Fruit fly (Drosophila melanogaster) whole organism, pupa: Measurements from ENCODE around the gene Sytbeta.

Experiments used
- CG10348 ChIP-seq: fragments of 200-800 bp; sonication (Bioruptor generic); IDR thresholded peaks from 2 replicates; pipeline ENCODE4 v1.3.6; 2022; ENCODE audit warnings: missing biosample characterization, missing genetic modification characterization
- CG12605 ChIP-seq: fragments of 200-800 bp; sonication (Bioruptor generic); IDR thresholded peaks from 2 replicates; pipeline ENCODE4 v1.3.6; 2022; ENCODE audit warnings: missing biosample characterization, missing genetic modification characterization
- CG13204 ChIP-seq: fragments of 200-800 bp; sonication (Bioruptor generic); optimal IDR thresholded peaks from 2 replicates; lab custom pipeline; 2018; ENCODE audit warnings: missing biosample characterization, mild to moderate bottlenecking, missing genetic modification characterization, moderate library complexity
- CG14655 ChIP-seq: fragments of 200-800 bp; sonication (Bioruptor generic); optimal IDR thresholded peaks from 3 replicates; lab custom pipeline; 2017; ENCODE audit warnings: mild to moderate bottlenecking, missing biosample characterization, missing genetic modification reagents, missing genetic modification characterization
- CG15710 ChIP-seq: fragments of 200-800 bp; sonication (Bioruptor generic); optimal IDR thresholded peaks from 2 replicates; lab custom pipeline; 2018; ENCODE audit warnings: missing biosample characterization, mild to moderate bottlenecking, missing genetic modification characterization, moderate library complexity
- CG17806 ChIP-seq: fragments of 200-800 bp; sonication (Bioruptor generic); optimal IDR thresholded peaks from 2 replicates; lab custom pipeline; 2018; ENCODE audit warnings: missing biosample characterization, mild to moderate bottlenecking, missing genetic modification characterization, moderate library complexity
- CG32121 ChIP-seq: fragments of 200-800 bp; sonication (Bioruptor generic); IDR thresholded peaks from 2 replicates; pipeline ENCODE4 v1.3.6; 2022; ENCODE audit warnings: missing biosample characterization, missing genetic modification characterization
- CG34367 ChIP-seq: fragments of 200-800 bp; sonication (Bioruptor generic); optimal IDR thresholded peaks from 2 replicates; lab custom pipeline; 2018; ENCODE audit warnings: missing biosample characterization, mild to moderate bottlenecking, missing genetic modification characterization
- CG4496 ChIP-seq: fragments of 200-800 bp; sonication (Bioruptor generic); IDR thresholded peaks from 3 replicates; pipeline ENCODE4 v1.3.6; 2022; ENCODE audit warnings: missing biosample characterization, missing genetic modification characterization
- CG8159 ChIP-seq: fragments of 200-800 bp; sonication (Bioruptor generic); optimal IDR thresholded peaks from 3 replicates; lab custom pipeline; 2018; ENCODE audit warnings: missing biosample characterization, mild to moderate bottlenecking, missing genetic modification characterization, moderate library complexity
- CG8301 ChIP-seq: fragments of 200-800 bp; sonication (Bioruptor generic); optimal IDR thresholded peaks from 2 replicates; lab custom pipeline; 2018; ENCODE audit warnings: missing biosample characterization, mild to moderate bottlenecking, missing genetic modification characterization
- CG9948 ChIP-seq: fragments of 200-800 bp; sonication (Bioruptor generic); optimal IDR thresholded peaks from 2 replicates; lab custom pipeline; 2018; ENCODE audit warnings: missing biosample characterization, mild to moderate bottlenecking, missing genetic modification characterization, moderate library complexity
- D1 ChIP-seq: fragments of 200-800 bp; sonication (Bioruptor generic); optimal IDR thresholded peaks from 2 replicates; lab custom pipeline; 2018; ENCODE audit warnings: missing biosample characterization, mild to moderate bottlenecking, missing genetic modification characterization, moderate library complexity
- EcR ChIP-seq: fragments of 200-800 bp; sonication (Bioruptor generic); optimal IDR thresholded peaks from 3 replicates; lab custom pipeline; 2019; ENCODE audit warnings: missing biosample characterization, missing genetic modification characterization, mild to moderate bottlenecking, moderate library complexity, missing genetic modification reagents
- Ets98B ChIP-seq: fragments of 200-800 bp; sonication (Bioruptor generic); IDR thresholded peaks from 2 replicates; pipeline ENCODE4 v1.3.6; 2022; ENCODE audit warnings: missing biosample characterization, missing genetic modification characterization
- Pif1A ChIP-seq: fragments of 200-800 bp; sonication (Bioruptor generic); optimal IDR thresholded peaks from 3 replicates; lab custom pipeline; 2016; ENCODE audit warnings: missing biosample characterization, missing genetic modification characterization
- Pif1B ChIP-seq: fragments of 200-800 bp; sonication (Bioruptor generic); optimal IDR thresholded peaks from 3 replicates; lab custom pipeline; 2016; ENCODE audit warnings: missing biosample characterization, missing genetic modification characterization
- Snoo ChIP-seq: fragments of 200-800 bp; sonication (Bioruptor generic); optimal IDR thresholded peaks from 3 replicates; lab custom pipeline; 2017; ENCODE audit warnings: missing biosample characterization, mild to moderate bottlenecking, missing genetic modification characterization, inconsistent platforms
- fd96Ca ChIP-seq: fragments of 200-800 bp; sonication (Bioruptor generic); IDR thresholded peaks from 3 replicates; pipeline ENCODE4 v1.3.6; 2022; ENCODE audit warnings: missing biosample characterization, missing genetic modification characterization
- gl ChIP-seq: fragments of 200-800 bp; sonication (Bioruptor generic); optimal IDR thresholded peaks from 2 replicates; lab custom pipeline; 2018; ENCODE audit warnings: missing biosample characterization, mild to moderate bottlenecking, missing genetic modification characterization
- rn ChIP-seq: fragments of 200-800 bp; sonication (Bioruptor generic); IDR thresholded peaks from 2 replicates; pipeline ENCODE4 v1.3.6; 2022; ENCODE audit warnings: missing biosample characterization, missing genetic modification characterization

Gene Sytbeta

dm6 chr3L:15005774-15006173 lies 59.0 kb downstream of the Sytbeta start:
- peak; percentile 71 for TF ChIP-seq CG8159 (tag; lab: Kevin White, UChicago)
- peak; percentile 70 for TF ChIP-seq CG14655 (GFP tag; lab: Kevin White, UChicago)
- peak; percentile 46 for TF ChIP-seq Pif1B (GFP tag; lab: Kevin White, UChicago)
- TF ChIP-seq CG9948 (tag; lab: Kevin White, UChicago), result peak; percentile 68
- TF ChIP-seq gl (tag; lab: Kevin White, UChicago), result no peak
- TF ChIP-seq CG15710 (tag; lab: Kevin White, UChicago), result peak; percentile 65
- TF ChIP-seq CG13204, result no peak
- TF ChIP-seq CG10348 (GFP tag; lab: Robert Waterston, UW), result no peak
- peak; percentile 57 for TF ChIP-seq CG8301 (tag; lab: Kevin White, UChicago)
- TF ChIP-seq CG4496 (GFP tag; lab: Robert Waterston, UW), result no peak
- TF ChIP-seq CG17806, result peak; percentile 59
- TF ChIP-seq CG12605 (GFP tag; lab: Robert Waterston, UW), result no peak
- no peak for TF ChIP-seq Ets98B (GFP tag; lab: Robert Waterston, UW)
- no peak for TF ChIP-seq Snoo (tag; lab: Kevin White, UChicago)
- TF ChIP-seq Pif1A (GFP tag; lab: Kevin White, UChicago), result peak; percentile 49
- TF ChIP-seq CG34367, result peak; percentile 47
- no peak for TF ChIP-seq EcR (GFP tag; lab: Kevin White, UChicago)
- no peak for TF ChIP-seq CG32121 (GFP tag; lab: Robert Waterston, UW)
- no peak for TF ChIP-seq rn (GFP tag; lab: Robert Waterston, UW)
- peak; percentile 0 for TF ChIP-seq D1 (tag; lab: Kevin White, UChicago)
- no peak for TF ChIP-seq fd96Ca (GFP tag; lab: Robert Waterston, UW)

- peak; percentile 79 for TF ChIP-seq CG12605 (GFP tag; lab: Robert Waterston, UW)
- TF ChIP-seq CG13204, result no peak
- no peak for TF ChIP-seq CG14655 (GFP tag; lab: Kevin White, UChicago)
- no peak for TF ChIP-seq gl (tag; lab: Kevin White, UChicago)
- TF ChIP-seq EcR (GFP tag; lab: Kevin White, UChicago), result no peak
- peak; percentile 62; the same call in 2 of the 3 replicates for TF ChIP-seq fd96Ca (GFP tag; lab: Robert Waterston, UW)
- TF ChIP-seq Ets98B (GFP tag; lab: Robert Waterston, UW), result peak; percentile 79
- 0 out of 2 replicates have a peak, but pooled peaks have one; percentile 40 for TF ChIP-seq rn (GFP tag; lab: Robert Waterston, UW)
- TF ChIP-seq CG17806, result peak; percentile 58
- TF ChIP-seq D1 (tag; lab: Kevin White, UChicago), result no peak
- TF ChIP-seq CG8301 (tag; lab: Kevin White, UChicago), result peak; percentile 54
- TF ChIP-seq CG34367, result peak; percentile 45
- TF ChIP-seq CG4496 (GFP tag; lab: Robert Waterston, UW), result peak; percentile 77; the same call in 2 of the 3 replicates
- TF ChIP-seq CG32121 (GFP tag; lab: Robert Waterston, UW), result peak; percentile 69
- TF ChIP-seq CG9948 (tag; lab: Kevin White, UChicago), result peak; percentile 61
- no peak for TF ChIP-seq Pif1B (GFP tag; lab: Kevin White, UChicago)
- peak; percentile 61 for TF ChIP-seq CG8159 (tag; lab: Kevin White, UChicago)
- no peak for TF ChIP-seq Snoo (tag; lab: Kevin White, UChicago)
- peak; percentile 41 for TF ChIP-seq Pif1A (GFP tag; lab: Kevin White, UChicago)
- TF ChIP-seq CG15710 (tag; lab: Kevin White, UChicago), result peak; percentile 37
- no peak for TF ChIP-seq CG10348 (GFP tag; lab: Robert Waterston, UW)
Measured at dm6 chr3L:15005085-15005484, 59.7 kb downstream of the Sytbeta start.

- TF ChIP-seq Snoo (tag; lab: Kevin White, UChicago) (no peak), CG9948 (tag; lab: Kevin White, UChicago) (no peak), CG34367 (no peak), CG15710 (tag; lab: Kevin White, UChicago) (peak; percentile 0), rn (GFP tag; lab: Robert Waterston, UW) (peak; percentile 60; the same call in 1 of the 2 replicates), CG12605 (GFP tag; lab: Robert Waterston, UW) (no peak), CG8159 (tag; lab: Kevin White, UChicago) (peak; percentile 72), Pif1A (GFP tag; lab: Kevin White, UChicago) (no peak), CG10348 (GFP tag; lab: Robert Waterston, UW) (no peak), EcR (GFP tag; lab: Kevin White, UChicago) (peak; percentile 24), CG13204 (no peak), fd96Ca (GFP tag; lab: Robert Waterston, UW) (peak; percentile 23; the same call in 1 of the 3 replicates), CG32121 (GFP tag; lab: Robert Waterston, UW) (peak; percentile 61), CG4496 (GFP tag; lab: Robert Waterston, UW) (peak; percentile 66; the same call in 1 of the 3 replicates), D1 (tag; lab: Kevin White, UChicago) (no peak), Ets98B (GFP tag; lab: Robert Waterston, UW) (no peak)
Measured at dm6 chr3L:14999284-15000019, 65.3 kb downstream of the Sytbeta start, which contains the start of the genes mRpL39 and Prosbeta2. Gene mRpL39 (minus strand): TSS chr3L:14999666. Gene Prosbeta2 (plus strand): TSS chr3L:14999951.

- TF ChIP-seq CG4496 (GFP tag; lab: Robert Waterston, UW) (no peak), CG9948 (tag; lab: Kevin White, UChicago) (no peak), gl (tag; lab: Kevin White, UChicago) (no peak), CG34367 (no peak), CG13204 (no peak), D1 (tag; lab: Kevin White, UChicago) (no peak), CG10348 (GFP tag; lab: Robert Waterston, UW) (no peak), Pif1B (GFP tag; lab: Kevin White, UChicago) (no peak), Ets98B (GFP tag; lab: Robert Waterston, UW) (no peak), CG12605 (GFP tag; lab: Robert Waterston, UW) (no peak), EcR (GFP tag; lab: Kevin White, UChicago) (no peak), Pif1A (GFP tag; lab: Kevin White, UChicago) (no peak), rn (GFP tag; lab: Robert Waterston, UW) (no peak), CG17806 (no peak), CG8301 (tag; lab: Kevin White, UChicago) (no peak), fd96Ca (GFP tag; lab: Robert Waterston, UW) (no peak), CG15710 (tag; lab: Kevin White, UChicago) (no peak), CG14655 (GFP tag; lab: Kevin White, UChicago) (no peak)
Measured at dm6 chr3L:14992807-14993206, 72.0 kb downstream of the Sytbeta start.
